Fruit fly (Drosophila melanogaster): ENCODE measurements around the gene Inx2.

Inx2 gene

dm6 chrX:7011063-7011743, 12.7 kb downstream of the Inx2 start, which contains the start of the genes cm, sloth1 and sloth2 (continued):
- TF ChIP-seq HLH54F (GFP tag; optimal IDR thresholded peaks at IDR 0.05) (peak; percentile 89), CG4328 (GFP tag; optimal IDR thresholded peaks at IDR 0.05) (peak; percentile 69), pzg (GFP tag; optimal IDR thresholded peaks at IDR 0.05) (peak; percentile 53), Hey (tag; optimal IDR thresholded peaks at IDR 0.05) (peak; percentile 44), CG14965 (GFP tag; optimal IDR thresholded peaks at IDR 0.05; ENCODE audit: borderline replicate concordance) (no peak), ac (GFP tag; optimal IDR thresholded peaks at IDR 0.05) (no peak), CG13296 (GFP tag; optimal IDR thresholded peaks at IDR 0.05) (peak; percentile 75), CG30431 (GFP tag; optimal IDR thresholded peaks at IDR 0.05) (peak; percentile 76), croc (GFP tag; conservative IDR thresholded peaks at IDR 0.05) (peak; percentile 73; the same call in 2 of the 3 replicates), CG15696 (tag; optimal IDR thresholded peaks at IDR 0.05) (peak; percentile 87), CG15269 (tag; optimal IDR thresholded peaks at IDR 0.05) (peak; percentile 87), CG12769 (tag; optimal IDR thresholded peaks at IDR 0.05) (peak; percentile 93), nmo (GFP tag; optimal IDR thresholded peaks at IDR 0.05) (peak; percentile 92), Elba2 (GFP tag; optimal IDR thresholded peaks at IDR 0.05) (peak; percentile 3), CG8388 (GFP tag; optimal IDR thresholded peaks at IDR 0.05) (peak; percentile 82), dmrt11E (tag; optimal IDR thresholded peaks at IDR 0.05) (peak; percentile 86), CG18764 (GFP tag; optimal IDR thresholded peaks at IDR 0.05) (peak; percentile 69), Atf3 (GFP tag; optimal IDR thresholded peaks at IDR 0.05) (peak; percentile 78), CG7963 (GFP tag; IDR thresholded peaks at IDR 0.05; ENCODE audit: partially characterized antibody) (peak; percentile 62), lab (GFP tag; optimal IDR thresholded peaks at IDR 0.05) (peak; percentile 85), Bteb2 (GFP tag; optimal IDR thresholded peaks at IDR 0.05) (peak; percentile 87), CG8924 (tag; optimal IDR thresholded peaks at IDR 0.05) (peak; percentile 86), CG4617 (GFP tag; optimal IDR thresholded peaks at IDR 0.05; ENCODE audit: borderline replicate concordance) (peak; percentile 87), CG9817 (tag; optimal IDR thresholded peaks at IDR 0.05) (peak; percentile 90), CG6683 (GFP tag; optimal IDR thresholded peaks at IDR 0.05) (peak; percentile 45), Hsf (GFP tag; optimal IDR thresholded peaks at IDR 0.05) (peak; percentile 92)

dm6 chrX:7013320-7014214, 15.1 kb downstream of the Inx2 start, which contains the start of the genes CG3032 and CG4593:
CG3032 (minus strand) TSS chrX:7013881.
CG4593 (plus strand) TSS chrX:7013887.
- TF ChIP-seq twi (tag; optimal IDR thresholded peaks at IDR 0.05) (peak; percentile 29), Jarid2 (GFP tag; optimal IDR thresholded peaks at IDR 0.05) (no peak), Doc3 (GFP tag; IDR thresholded peaks at IDR 0.05; ENCODE audit: partially characterized antibody) (no peak), eyg (GFP tag; optimal IDR thresholded peaks at IDR 0.05) (peak; percentile 36), zen2 (GFP tag; IDR thresholded peaks at IDR 0.05; ENCODE audit: partially characterized antibody) (no peak), crol (GFP tag; IDR thresholded peaks at IDR 0.05) (no peak), CG4282 (GFP tag; optimal IDR thresholded peaks at IDR 0.05) (peak; percentile 49), ERR (GFP tag; optimal IDR thresholded peaks at IDR 0.05) (peak; percentile 8), NK7.1 (GFP tag; optimal IDR thresholded peaks at IDR 0.05) (peak; percentile 56), crc (GFP tag; optimal IDR thresholded peaks at IDR 0.05) (peak; percentile 64), grau (tag; optimal IDR thresholded peaks at IDR 0.05) (peak; percentile 97), CG2199 (GFP tag; IDR thresholded peaks at IDR 0.05) (no peak), nerfin-2 (GFP tag; IDR thresholded peaks at IDR 0.05; ENCODE audit: partially characterized antibody) (no peak), CG3995 (GFP tag; optimal IDR thresholded peaks at IDR 0.05) (peak; percentile 54), Hr78 (GFP tag; optimal IDR thresholded peaks at IDR 0.05) (no peak), lmd (GFP tag; IDR thresholded peaks at IDR 0.05) (peak; percentile 91), Pdp1 (GFP tag; optimal IDR thresholded peaks at IDR 0.05) (peak; percentile 75 to 80), CG9797 (GFP tag; optimal IDR thresholded peaks at IDR 0.05) (peak; percentile 68), pho (GFP tag; optimal IDR thresholded peaks at IDR 0.05) (peak; percentile 81), pum (GFP tag; optimal IDR thresholded peaks at IDR 0.05) (peak; percentile 68), CG8924 (tag; optimal IDR thresholded peaks at IDR 0.05) (peak; percentile 77)
